Fruit fly (Drosophila melanogaster): ENCODE results near the gene nSyb.

nSyb gene

dm6 chr3L:1649363-1649762, 11.8 kb upstream of the nSyb start:
- no peak for TF ChIP-seq noc (tag; optimal IDR thresholded peaks at IDR 0.05)

dm6 chr3L:1648690-1649355, 11.3 kb upstream of the nSyb start, which contains the start of gene CG13920:
CG13920 (plus strand) TSS chr3L:1648944.
- no peak for TF ChIP-seq noc (tag; optimal IDR thresholded peaks at IDR 0.05)

dm6 chr3L:1647276-1647919, 9.8 kb upstream of the nSyb start, which contains the start of the genes CG17249 and Bro:
CG17249 (minus strand) TSS chr3L:1647464.
Bro (plus strand) TSS chr3L:1647869.
- TF ChIP-seq noc (tag; optimal IDR thresholded peaks at IDR 0.05) = no peak

- TF ChIP-seq noc (tag; optimal IDR thresholded peaks at IDR 0.05) = peak; percentile 90
Observed at dm6 chr3L:1644920-1645567, 7.5 kb upstream of the nSyb start, which contains the start of the genes alphaCOP and CG13919. alphaCOP (minus strand) TSS chr3L:1645199. CG13919 (plus strand) TSS chr3L:1645467.

dm6 chr3L:1639185-1639812, 1.7 kb upstream of the nSyb start, which contains the start of the genes Mettl2 and Bgb:
Mettl2 (minus strand) TSS chr3L:1639235.
Bgb (plus strand) TSS chr3L:1639711.
- no peak for TF ChIP-seq noc (tag; optimal IDR thresholded peaks at IDR 0.05)

dm6 chr3L:1636886-1637285, 666 bp downstream of the nSyb start:
- TF ChIP-seq noc (tag; optimal IDR thresholded peaks at IDR 0.05) = no peak

- TF ChIP-seq noc (tag; optimal IDR thresholded peaks at IDR 0.05) = no peak
Observed at dm6 chr3L:1629064-1629777, 8.3 kb downstream of the nSyb start, which contains the start of gene GC. GC (minus strand) TSS chr3L:1629301.

- TF ChIP-seq noc (tag; optimal IDR thresholded peaks at IDR 0.05) = no peak
Observed at dm6 chr3L:1628176-1628866, 9.2 kb downstream of the nSyb start, which contains the start of gene CG13928. CG13928 (minus strand) TSS chr3L:1628377.

dm6 chr3L:1626924-1627323, 10.6 kb downstream of the nSyb start:
- TF ChIP-seq noc (tag; optimal IDR thresholded peaks at IDR 0.05) = no peak

- peak; percentile 69 for TF ChIP-seq noc (tag; optimal IDR thresholded peaks at IDR 0.05)
Observed at dm6 chr3L:1618116-1618727, 19.3 kb downstream of the nSyb start, which contains the start of the genes CG13926, ABCB7 and CG33230. CG13926 (minus strand) TSS chr3L:1618158. ABCB7 (plus strand) TSS chr3L:1618414. CG33230 (plus strand) TSS chr3L:1618414.

- TF ChIP-seq noc (tag; optimal IDR thresholded peaks at IDR 0.05) = no peak
Observed at dm6 chr3L:1615701-1616100, 21.9 kb downstream of the nSyb start, which contains the start of gene CG12105. CG12105 (minus strand) TSS chr3L:1615801.

- TF ChIP-seq noc (tag; optimal IDR thresholded peaks at IDR 0.05) = no peak
Observed at dm6 chr3L:1614465-1615084, 23.0 kb downstream of the nSyb start.

- no peak for TF ChIP-seq noc (tag; optimal IDR thresholded peaks at IDR 0.05)
Observed at dm6 chr3L:1609611-1610010, 27.9 kb downstream of the nSyb start.

- TF ChIP-seq noc (tag; optimal IDR thresholded peaks at IDR 0.05) = no peak
Observed at dm6 chr3L:1602833-1603128, 34.8 kb downstream of the nSyb start, which contains the start of the genes CG18170 and CG33791. CG18170 (plus strand) TSS chr3L:1602954. CG33791 (plus strand) TSS chr3L:1602954.
